Worm (Caenorhabditis elegans): ENCODE results near the gene cebp-1.

The cebp-1 gene

DNA sequence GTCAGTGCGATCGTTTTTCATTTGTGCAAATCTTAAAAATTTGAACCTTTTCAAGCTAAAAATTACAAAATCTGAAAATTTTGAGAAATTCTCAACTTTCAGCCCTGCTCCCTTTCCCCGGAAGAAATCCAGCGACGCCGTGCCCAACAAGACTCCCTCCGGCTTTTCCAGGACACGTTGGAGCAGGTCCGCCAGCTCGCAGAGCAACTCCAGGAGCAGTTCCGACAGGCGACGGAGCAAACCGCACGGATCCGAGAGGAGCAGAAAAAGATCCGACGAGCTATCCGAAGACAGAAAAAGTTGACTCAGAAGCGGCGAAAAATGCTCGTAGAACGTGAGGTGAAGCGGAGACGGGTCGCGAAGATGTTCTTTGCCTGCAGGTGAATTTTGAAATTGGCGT is 2.4 kb downstream of the cebp-1 start:
- TF ChIP-seq lsy-27 (tag; optimal IDR thresholded peaks at IDR 0.05; ENCODE audit: borderline replicate concordance, insufficient read depth) (no peak), chd-7 (tag; optimal IDR thresholded peaks at IDR 0.05) (no peak), zfh-2 (GFP tag; conservative IDR thresholded peaks at IDR 0.05) (peak; percentile 89), lin-40 (tag; optimal IDR thresholded peaks at IDR 0.05) (no peak), egrh-3 (GFP tag; IDR thresholded peaks at IDR 0.05) (peak; percentile 79; the same call in 1 of the 2 replicates)

ce11 chrX:1450352-1450818 is 3.3 kb downstream of the cebp-1 start, which contains the start of gene W05H7.1:
TSS of gene W05H7.1 (plus strand) at chrX:1450768.
- TF ChIP-seq somi-1 (GFP tag; optimal IDR thresholded peaks at IDR 0.05) (no peak), akir-1 (GFP tag; optimal IDR thresholded peaks at IDR 0.05) (no peak), mcd-1 (GFP tag; IDR thresholded peaks at IDR 0.05) (peak; percentile 7; the same call in 1 of the 2 replicates), hmg-1.2 (GFP tag; IDR thresholded peaks at IDR 0.05) (peak; percentile 46; the same call in 1 of the 2 replicates), snpc-1.3 (tag; optimal IDR thresholded peaks at IDR 0.05; ENCODE audit: insufficient read depth) (no peak), repo-1 (tag; optimal IDR thresholded peaks at IDR 0.05) (no peak), sdz-38 (tag; optimal IDR thresholded peaks at IDR 0.05) (no peak), tbx-9 (tag; optimal IDR thresholded peaks at IDR 0.05; ENCODE audit: borderline replicate concordance) (no peak), madf-10 (tag; optimal IDR thresholded peaks at IDR 0.05) (no peak), lsy-27 (tag; optimal IDR thresholded peaks at IDR 0.05; ENCODE audit: borderline replicate concordance, insufficient read depth) (no peak), K11D2.4 (GFP tag; IDR thresholded peaks at IDR 0.05) (0 out of 2 replicates have a peak, but pooled peaks have one; percentile 23), F57C9.4 (tag; optimal IDR thresholded peaks at IDR 0.05) (no peak), let-526 (GFP tag; IDR thresholded peaks at IDR 0.05) (no peak)

ce11 chrX:1446593-1447141 is 7.0 kb downstream of the cebp-1 start, which contains the start of gene zfp-3:
TSS of gene zfp-3 (minus strand) at chrX:1446643.
- TF ChIP-seq nhr-120 (GFP tag; IDR thresholded peaks at IDR 0.05) = no peak
- peak; percentile 77; the same call in 1 of the 2 replicates for TF ChIP-seq Y53G8AR.9 (GFP tag; conservative IDR thresholded peaks at IDR 0.05)
- TF ChIP-seq aptf-2 (GFP tag; conservative IDR thresholded peaks at IDR 0.05) = no peak
- no peak for TF ChIP-seq lsl-1 (GFP tag; optimal IDR thresholded peaks at IDR 0.05)
- peak; percentile 47; the same call in 1 of the 2 replicates for TF ChIP-seq sea-2 (GFP tag; IDR thresholded peaks at IDR 0.05)
- peak; percentile 84 for TF ChIP-seq pha-4 (tag; optimal IDR thresholded peaks at IDR 0.05)
- TF ChIP-seq egl-18 (GFP tag; IDR thresholded peaks at IDR 0.05) = no peak
- no peak for TF ChIP-seq aptf-3 (GFP tag; IDR thresholded peaks at IDR 0.05)
- TF ChIP-seq egl-44 (GFP tag; IDR thresholded peaks at IDR 0.05) = peak; percentile 83
- TF ChIP-seq T26A5.8 (tag; optimal IDR thresholded peaks at IDR 0.05) = no peak
- no peak; the same call in 1 of the 2 replicates for TF ChIP-seq attf-3 (GFP tag; conservative IDR thresholded peaks at IDR 0.05)
- TF ChIP-seq madf-6 (GFP tag; IDR thresholded peaks at IDR 0.05) = no peak
- TF ChIP-seq nfyb-1 (GFP tag; IDR thresholded peaks at IDR 0.05) = peak; percentile 84
- 0 out of 2 replicates have a peak, but pooled peaks have one; percentile 45 for TF ChIP-seq cebp-1 (GFP tag; IDR thresholded peaks at IDR 0.05)
- no peak for TF ChIP-seq cebp-1 (tag; optimal IDR thresholded peaks at IDR 0.05)
- TF ChIP-seq Y53F4B.3 (GFP tag; IDR thresholded peaks at IDR 0.05) = no peak
- TF ChIP-seq ceh-100 (GFP tag; IDR thresholded peaks at IDR 0.05) = no peak
- no peak for TF ChIP-seq ztf-28 (GFP tag; IDR thresholded peaks at IDR 0.05)
- no peak for TF ChIP-seq fkh-3 (tag; optimal IDR thresholded peaks at IDR 0.05)
- no peak for TF ChIP-seq unc-62 (GFP tag; optimal IDR thresholded peaks at IDR 0.05)
- TF ChIP-seq chd-7 (tag; optimal IDR thresholded peaks at IDR 0.05) = peak; percentile 76
- no peak for TF ChIP-seq hrde-1 (tag; optimal IDR thresholded peaks at IDR 0.05; ENCODE audit: borderline replicate concordance)
- TF ChIP-seq hlh-12 (tag; optimal IDR thresholded peaks at IDR 0.05) = no peak
- peak; percentile 11 for TF ChIP-seq die-1 (tag; optimal IDR thresholded peaks at IDR 0.05)
- peak; percentile 55 for TF ChIP-seq rcor-1 (GFP tag; IDR thresholded peaks at IDR 0.05)
- no peak for TF ChIP-seq F10E7.11 (tag; optimal IDR thresholded peaks at IDR 0.05)
- peak; percentile 70 for TF ChIP-seq repo-1 (tag; optimal IDR thresholded peaks at IDR 0.05)
- TF ChIP-seq egrh-3 (GFP tag; IDR thresholded peaks at IDR 0.05) = peak; percentile 47; the same call in 1 of the 2 replicates
- peak; percentile 88 for TF ChIP-seq B0336.3 (GFP tag; IDR thresholded peaks at IDR 0.05)
- TF ChIP-seq snpc-3.4 (tag; optimal IDR thresholded peaks at IDR 0.05) = no peak
- no peak for TF ChIP-seq F57C9.4 (tag; optimal IDR thresholded peaks at IDR 0.05)
